Worm (Caenorhabditis elegans): Measurements from ENCODE around the gene tag-51.

Gene tag-51

DNA sequence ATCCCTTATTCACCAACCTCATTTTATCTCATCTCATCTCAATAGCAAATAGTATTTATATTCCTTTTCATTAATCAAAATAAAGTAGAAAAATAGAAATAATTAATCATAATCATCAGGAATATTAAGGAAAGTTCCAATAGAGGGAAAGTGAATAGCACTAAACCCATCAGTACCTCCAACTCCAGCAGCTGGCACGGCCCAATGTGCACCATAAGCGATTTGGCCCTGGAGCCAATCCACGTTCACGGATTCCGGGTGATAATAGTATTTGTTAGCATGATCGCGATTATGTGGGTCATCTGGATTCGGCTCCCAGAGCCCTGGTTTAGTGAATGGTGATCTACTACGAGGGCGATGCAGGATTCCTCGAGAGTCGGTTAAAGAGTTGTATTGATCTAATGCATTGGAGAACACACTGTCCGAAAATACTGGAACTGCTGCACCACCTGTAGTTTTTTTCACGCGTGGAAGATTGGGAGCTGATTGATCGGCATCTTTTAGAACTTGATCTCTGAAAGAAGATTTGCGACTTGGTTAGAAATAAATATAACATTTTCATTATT, 18.2 kb upstream of the tag-51 start (continued):
- TF ChIP-seq pqm-1 (tag; optimal IDR thresholded peaks at IDR 0.05), result peak; percentile 5
- no peak for TF ChIP-seq egl-27 (tag; optimal IDR thresholded peaks at IDR 0.05)
- TF ChIP-seq lin-38 (GFP tag; IDR thresholded peaks at IDR 0.05), result peak; percentile 82
- TF ChIP-seq F26F4.8 (GFP tag; conservative IDR thresholded peaks at IDR 0.05), result no peak
- peak; percentile 95 for TF ChIP-seq nhr-42 (GFP tag; IDR thresholded peaks at IDR 0.05)
- peak; percentile 77 to 95; a peak in 3 of 4 replicates for TF ChIP-seq madf-5 (GFP tag; IDR thresholded peaks at IDR 0.05)
- no peak for TF ChIP-seq nhr-11 (tag; optimal IDR thresholded peaks at IDR 0.05)
- TF ChIP-seq nhr-28 (tag; optimal IDR thresholded peaks at IDR 0.05), result peak; percentile 65
- no peak for TF ChIP-seq attf-4 (tag; optimal IDR thresholded peaks at IDR 0.05)

DNA sequence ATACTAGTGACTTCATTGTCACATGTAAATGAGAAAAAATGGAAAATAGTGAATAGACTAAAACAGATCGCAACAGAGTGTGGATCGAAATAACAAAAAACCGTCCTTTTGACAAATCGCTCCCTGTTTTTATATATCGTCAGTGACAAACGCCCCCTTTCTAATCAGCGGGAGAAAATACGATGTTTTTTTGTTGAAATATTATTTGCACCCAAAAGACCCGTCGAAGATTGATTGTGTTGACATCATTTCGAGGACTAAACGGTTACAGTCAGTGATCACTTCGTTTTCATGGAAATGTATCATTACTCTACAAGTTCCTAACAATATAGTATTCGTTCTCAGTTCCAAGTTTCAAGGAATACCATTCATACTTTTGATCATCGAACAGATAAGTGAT, 14.5 kb upstream of the tag-51 start, which contains the start of gene dos-3:
TSS of gene dos-3 (minus strand) at position 101 of the 400 bp plus-strand sequence.
- TF ChIP-seq tag-97 (GFP tag; IDR thresholded peaks at IDR 0.05) (no peak), mdl-1 (tag; optimal IDR thresholded peaks at IDR 0.05) (no peak), dpl-1 (GFP tag; optimal IDR thresholded peaks at IDR 0.05) (no peak), F10B5.3 (tag; optimal IDR thresholded peaks at IDR 0.05) (no peak), lin-39 (tag; optimal IDR thresholded peaks at IDR 0.05) (no peak), jun-1 (tag; optimal IDR thresholded peaks at IDR 0.05) (no peak)

DNA sequence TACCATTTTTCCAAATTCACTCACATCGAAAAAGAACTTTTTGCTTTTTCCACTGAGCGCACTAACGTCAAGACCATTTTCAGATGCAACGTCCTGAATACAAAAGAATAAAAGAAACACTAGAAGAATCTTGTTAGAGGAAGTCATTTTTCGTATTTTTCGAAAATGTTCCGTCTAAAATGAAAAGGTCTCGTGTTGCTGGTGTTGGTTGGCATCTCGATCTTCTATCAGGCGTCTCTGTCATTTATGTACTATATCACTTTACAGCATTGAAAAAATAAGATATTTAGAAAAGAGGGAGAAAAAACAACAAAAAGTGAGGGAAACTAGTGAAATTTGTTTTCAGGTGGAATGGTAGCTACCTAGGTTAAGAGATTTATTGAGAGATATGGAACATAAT, 12.8 kb upstream of the tag-51 start, which contains the start of gene K02F3.9:
TSS of gene K02F3.9 (minus strand) at position 190 of the 400 bp plus-strand sequence.
- peak; percentile 2 for TF ChIP-seq hlh-30 (tag; optimal IDR thresholded peaks at IDR 0.05; ENCODE audit: insufficient read depth)
- no peak for TF ChIP-seq zfp-3 (GFP tag; conservative IDR thresholded peaks at IDR 0.05)

ce11 chrIII:842630-843029, 11.4 kb upstream of the tag-51 start, which contains the start of gene far-8:
Gene far-8 (plus strand): TSS chrIII:842930.
- TF ChIP-seq nhr-10 (tag; optimal IDR thresholded peaks at IDR 0.05) (no peak), nhr-76 (tag; optimal IDR thresholded peaks at IDR 0.05) (no peak), ceh-32 (tag; optimal IDR thresholded peaks at IDR 0.05; ENCODE audit: poor library complexity) (no peak), jun-1 (tag; optimal IDR thresholded peaks at IDR 0.05) (no peak), madf-9 (GFP tag; conservative IDR thresholded peaks at IDR 0.05) (no peak), nhr-11 (tag; optimal IDR thresholded peaks at IDR 0.05) (no peak), tag-97 (GFP tag; IDR thresholded peaks at IDR 0.05) (no peak), lim-7 (GFP tag; IDR thresholded peaks at IDR 0.05) (no peak), T20F7.1 (GFP tag; optimal IDR thresholded peaks at IDR 0.05) (no peak), aha-1 (tag) (no peak), arid-1 (GFP tag; conservative IDR thresholded peaks at IDR 0.05) (no peak), php-3 (GFP tag; IDR thresholded peaks at IDR 0.05) (no peak), zip-11 (GFP tag; IDR thresholded peaks at IDR 0.05) (no peak), Y75B8A.6 (GFP tag; IDR thresholded peaks at IDR 0.05) (no peak), F10B5.3 (tag; optimal IDR thresholded peaks at IDR 0.05) (no peak), egl-27 (tag; optimal IDR thresholded peaks at IDR 0.05) (no peak)

DNA sequence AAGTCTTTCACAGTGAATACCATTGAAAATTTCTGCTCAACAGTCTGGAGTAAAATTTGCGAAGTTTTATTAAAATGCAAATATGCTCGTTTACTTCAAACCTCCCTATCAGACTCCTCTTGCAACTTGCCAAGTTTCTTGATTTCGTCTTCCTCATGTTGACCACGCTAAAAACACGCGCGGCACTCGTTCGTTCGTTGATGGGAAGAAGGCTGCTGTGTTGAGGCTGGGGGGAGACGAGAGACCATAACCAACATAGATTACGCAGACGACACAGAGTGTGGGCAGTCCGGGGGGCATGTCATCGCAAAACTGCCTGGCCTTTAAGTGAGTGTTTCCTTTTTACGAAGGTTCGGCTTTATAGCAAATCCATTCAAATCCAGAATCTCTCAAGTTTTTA, 10.0 kb upstream of the tag-51 start:
- TF ChIP-seq lsy-2 (tag; optimal IDR thresholded peaks at IDR 0.05) (peak in 1 of 2 experiments; percentile 28), dmd-6 (GFP tag; IDR thresholded peaks at IDR 0.05) (peak; percentile 53), lin-38 (GFP tag; IDR thresholded peaks at IDR 0.05) (peak; percentile 28; the same call in 1 of the 2 replicates), ces-1 (GFP tag; optimal IDR thresholded peaks at IDR 0.05) (no peak), mxl-2 (GFP tag; conservative IDR thresholded peaks at IDR 0.05) (peak; percentile 44; the same call in 1 of the 2 replicates), php-3 (GFP tag; IDR thresholded peaks at IDR 0.05) (no peak), unc-130 (GFP tag; optimal IDR thresholded peaks at IDR 0.05) (no peak), daf-16 (GFP tag; optimal IDR thresholded peaks at IDR 0.05) (no peak), daf-16 (tag; optimal IDR thresholded peaks at IDR 0.05) (peak; percentile 68), fos-1 (tag; optimal IDR thresholded peaks at IDR 0.05) (no peak), hlh-11 (tag; optimal IDR thresholded peaks at IDR 0.05) (peak; percentile 65), lin-15B (tag; optimal IDR thresholded peaks at IDR 0.05) (no peak), F44E2.7 (GFP tag; IDR thresholded peaks at IDR 0.05) (no peak), nhr-11 (tag; optimal IDR thresholded peaks at IDR 0.05) (peak; percentile 18), mdl-1 (tag; optimal IDR thresholded peaks at IDR 0.05) (peak in 1 of 2 experiments; percentile 56), mdt-29 (GFP tag; IDR thresholded peaks at IDR 0.05) (no peak), mes-2 (tag; optimal IDR thresholded peaks at IDR 0.05; ENCODE audit: poor library complexity, severe bottlenecking) (peak; percentile 27), nhr-28 (tag; optimal IDR thresholded peaks at IDR 0.05) (peak; percentile 55), rbr-2 (tag; optimal IDR thresholded peaks at IDR 0.05) (no peak), hmg-1.1 (GFP tag; IDR thresholded peaks at IDR 0.05) (peak; percentile 54), dpl-1 (GFP tag; optimal IDR thresholded peaks at IDR 0.05) (peak; percentile 15), nhr-48 (tag; optimal IDR thresholded peaks at IDR 0.05) (peak; percentile 18)
